Fruit fly (Drosophila melanogaster) whole organism, adult: Measurements from ENCODE around the gene eIF2gamma.

Source experiments
- CG1620 ChIP-seq: fragments of 200-800 bp; sonication (Bioruptor generic); optimal IDR thresholded peaks from 2 replicates; lab custom pipeline; 2016; ENCODE audit warnings: missing biosample characterization, missing genetic modification characterization
- CG5204 ChIP-seq: fragments of 200-800 bp; sonication (Bioruptor generic); optimal IDR thresholded peaks from 2 replicates; lab custom pipeline; 2016; ENCODE audit warnings: missing biosample characterization, missing genetic modification characterization
- Clk ChIP-seq: fragments of 200-800 bp; sonication (Bioruptor generic); optimal IDR thresholded peaks from 2 replicates; lab custom pipeline; 2017; ENCODE audit warnings: missing biosample characterization, missing genetic modification characterization
- bab1 ChIP-seq: fragments of 200-800 bp; sonication (Bioruptor generic); optimal IDR thresholded peaks from 3 replicates; lab custom pipeline; 2019; ENCODE audit warnings: missing biosample characterization, mild to moderate bottlenecking, missing genetic modification characterization, moderate library complexity

DNA sequence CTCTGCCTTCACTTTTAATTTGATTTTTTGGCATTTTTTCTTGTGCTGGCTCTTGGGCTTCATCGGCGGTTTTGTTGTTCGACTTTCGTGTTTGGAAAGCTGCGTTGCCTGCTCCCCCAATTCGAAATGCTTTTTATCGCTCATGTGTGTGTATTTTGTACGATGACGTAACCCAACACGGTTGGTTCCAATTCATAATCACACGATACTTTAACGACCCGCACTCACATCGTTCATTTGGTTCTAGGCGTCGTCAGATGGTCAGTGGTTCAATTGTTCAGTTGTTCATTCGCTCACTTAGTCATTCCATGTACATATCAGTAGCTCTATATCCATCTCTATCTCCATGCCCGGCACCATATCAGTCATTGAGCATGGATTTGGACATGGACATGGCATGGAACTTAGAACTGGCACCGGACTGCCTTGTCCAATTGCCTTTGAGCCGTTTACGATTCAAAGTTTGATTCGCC is 30.7 kb upstream of the eIF2gamma start:
- TF ChIP-seq bab1 (GFP tag; lab: Kevin White, UChicago) (no peak), CG5204 (GFP tag; lab: Kevin White, UChicago) (no peak), CG1620 (no peak), Clk (no peak)
